Fruit fly (Drosophila melanogaster): ENCODE measurements around the gene CG6996.

The CG6996 gene

dm6 chr3L:20183345-20184088 lies 23.8 kb upstream of the CG6996 start (continued):
- no peak for TF ChIP-seq mirr (GFP tag; optimal IDR thresholded peaks at IDR 0.05)
- peak; percentile 27 for TF ChIP-seq caup (GFP tag; optimal IDR thresholded peaks at IDR 0.05; ENCODE audit: severe bottlenecking)
- no peak for TF ChIP-seq CG6683 (GFP tag; optimal IDR thresholded peaks at IDR 0.05)
- peak; percentile 46; the same call in 1 of the 2 replicates for TF ChIP-seq Ptx1 (GFP tag; IDR thresholded peaks at IDR 0.05)
- no peak for TF ChIP-seq tx (GFP tag; optimal IDR thresholded peaks at IDR 0.05)
- no peak for TF ChIP-seq GATAe (GFP tag; conservative IDR thresholded peaks at IDR 0.05)
- no peak for TF ChIP-seq kay (GFP tag; optimal IDR thresholded peaks at IDR 0.05)
- TF ChIP-seq Dbx (GFP tag; IDR thresholded peaks at IDR 0.05) = 0 out of 3 replicates have a peak, but pooled peaks have one; percentile 36
- no peak for TF ChIP-seq Dad (GFP tag; optimal IDR thresholded peaks at IDR 0.05)
- peak; percentile 43; the same call in 2 of the 3 replicates for TF ChIP-seq Aef1 (GFP tag; IDR thresholded peaks at IDR 0.05)
- TF ChIP-seq fd64A (GFP tag; optimal IDR thresholded peaks at IDR 0.05) = no peak
- peak; percentile 71 for TF ChIP-seq row (GFP tag; IDR thresholded peaks at IDR 0.05)
- TF ChIP-seq nom (GFP tag; optimal IDR thresholded peaks at IDR 0.05) = no peak
- TF ChIP-seq CG8765 (GFP tag; IDR thresholded peaks at IDR 0.05) = no peak
- TF ChIP-seq Dref (GFP tag; IDR thresholded peaks at IDR 0.05) = no peak
- no peak for TF ChIP-seq danr (GFP tag; IDR thresholded peaks at IDR 0.05)
- no peak for TF ChIP-seq luna (GFP tag; optimal IDR thresholded peaks at IDR 0.05)
- TF ChIP-seq sens-2 (GFP tag; IDR thresholded peaks at IDR 0.05) = no peak
- peak; percentile 42 for TF ChIP-seq dmrt11E (tag; optimal IDR thresholded peaks at IDR 0.05)
- TF ChIP-seq Hmx (GFP tag; optimal IDR thresholded peaks at IDR 0.05) = peak; percentile 3
- TF ChIP-seq Med (GFP tag) = peak; percentile 65
- no peak for TF ChIP-seq en (GFP tag; optimal IDR thresholded peaks at IDR 0.05)
- TF ChIP-seq ara (GFP tag; IDR thresholded peaks at IDR 0.05) = no peak
- no peak for TF ChIP-seq abd-A (tag; optimal IDR thresholded peaks at IDR 0.05)
- TF ChIP-seq Jarid2 (GFP tag; optimal IDR thresholded peaks at IDR 0.05) = no peak
- no peak for TF ChIP-seq CG7271 (tag; optimal IDR thresholded peaks at IDR 0.05)
- no peak for TF ChIP-seq lov (optimal IDR thresholded peaks at IDR 0.05)
- TF ChIP-seq lov (GFP tag; IDR thresholded peaks at IDR 0.05) = no peak
- peak; percentile 57 for TF ChIP-seq Fer3 (tag; optimal IDR thresholded peaks at IDR 0.05)
- no peak for TF ChIP-seq CG31365 (tag; optimal IDR thresholded peaks at IDR 0.05)
- no peak for TF ChIP-seq dati (GFP tag; IDR thresholded peaks at IDR 0.05)
- peak; percentile 51 for TF ChIP-seq al (GFP tag; IDR thresholded peaks at IDR 0.05)
- TF ChIP-seq CG11456 (GFP tag; IDR thresholded peaks at IDR 0.05) = peak; percentile 27; the same call in 1 of the 3 replicates
- peak; percentile 32 for TF ChIP-seq CG6813 (GFP tag; optimal IDR thresholded peaks at IDR 0.05)
- TF ChIP-seq crol (GFP tag; IDR thresholded peaks at IDR 0.05) = peak; percentile 86
- TF ChIP-seq pzg (GFP tag; optimal IDR thresholded peaks at IDR 0.05) = no peak
- TF ChIP-seq sqz (GFP tag; optimal IDR thresholded peaks at IDR 0.05) = no peak
- peak; percentile 39 for TF ChIP-seq Abd-B (GFP tag; optimal IDR thresholded peaks at IDR 0.05)
- no peak for TF ChIP-seq CG17612 (GFP tag; IDR thresholded peaks at IDR 0.05)
- TF ChIP-seq CG31441 (GFP tag; IDR thresholded peaks at IDR 0.05) = peak; percentile 64
- TF ChIP-seq ash1 (GFP tag; optimal IDR thresholded peaks at IDR 0.05) = no peak
- no peak for TF ChIP-seq CG1233 (GFP tag; optimal IDR thresholded peaks at IDR 0.05)
- peak; percentile 60 for TF ChIP-seq CG12391 (tag; optimal IDR thresholded peaks at IDR 0.05)
- TF ChIP-seq Taf1 (GFP tag; IDR thresholded peaks at IDR 0.05) = no peak
- no peak for TF ChIP-seq rib (GFP tag; IDR thresholded peaks at IDR 0.05)
- TF ChIP-seq CG17568 (GFP tag; optimal IDR thresholded peaks at IDR 0.05) = no peak
- no peak for TF ChIP-seq chm (GFP tag; IDR thresholded peaks at IDR 0.05)
- TF ChIP-seq Tbp (GFP tag; optimal IDR thresholded peaks at IDR 0.05) = no peak
- TF ChIP-seq CG12104 (GFP tag; optimal IDR thresholded peaks at IDR 0.05) = peak; percentile 48
- peak in 2 of 3 experiments; percentile 23 to 49 for TF ChIP-seq lola (GFP tag; optimal IDR thresholded peaks at IDR 0.05)

Data from whole organism, embryonic.